Fruit fly (Drosophila melanogaster): ENCODE data around the gene CG6040.
A peak's percentile ranks its signal among the peaks of the same experiment; 100 is the strongest.

DNA sequence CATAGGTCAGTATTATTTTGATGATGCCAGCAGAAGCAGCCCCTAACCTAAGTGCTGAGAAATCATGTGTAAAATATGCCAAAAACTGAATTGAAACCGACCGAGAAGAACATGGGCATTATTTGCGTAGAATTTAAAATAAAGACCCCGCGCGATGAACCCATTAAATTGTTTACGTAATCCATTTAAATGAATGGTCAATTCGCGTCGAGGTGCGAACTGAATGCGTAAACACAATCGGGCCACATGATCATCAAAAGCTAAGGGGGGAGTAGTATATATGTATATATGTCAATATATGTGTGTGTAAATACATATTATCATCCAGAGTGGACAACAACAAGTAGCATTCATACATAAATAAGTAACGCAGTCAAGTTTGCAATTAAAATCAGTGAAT, 36.6 kb upstream of the CG6040 start:
- TF ChIP-seq Pif1B (GFP tag; optimal IDR thresholded peaks at IDR 0.05) = no peak
- TF ChIP-seq fd96Ca (GFP tag; IDR thresholded peaks at IDR 0.05) = no peak
- peak; percentile 60 for TF ChIP-seq EcR (GFP tag; optimal IDR thresholded peaks at IDR 0.05)
- no peak for TF ChIP-seq CG9948 (tag; optimal IDR thresholded peaks at IDR 0.05)
- TF ChIP-seq Ets98B (GFP tag; IDR thresholded peaks at IDR 0.05) = no peak
- no peak for TF ChIP-seq Snoo (tag; optimal IDR thresholded peaks at IDR 0.05)
